Fruit fly (Drosophila melanogaster): ENCODE measurements around the gene Met.

The Met gene

DNA sequence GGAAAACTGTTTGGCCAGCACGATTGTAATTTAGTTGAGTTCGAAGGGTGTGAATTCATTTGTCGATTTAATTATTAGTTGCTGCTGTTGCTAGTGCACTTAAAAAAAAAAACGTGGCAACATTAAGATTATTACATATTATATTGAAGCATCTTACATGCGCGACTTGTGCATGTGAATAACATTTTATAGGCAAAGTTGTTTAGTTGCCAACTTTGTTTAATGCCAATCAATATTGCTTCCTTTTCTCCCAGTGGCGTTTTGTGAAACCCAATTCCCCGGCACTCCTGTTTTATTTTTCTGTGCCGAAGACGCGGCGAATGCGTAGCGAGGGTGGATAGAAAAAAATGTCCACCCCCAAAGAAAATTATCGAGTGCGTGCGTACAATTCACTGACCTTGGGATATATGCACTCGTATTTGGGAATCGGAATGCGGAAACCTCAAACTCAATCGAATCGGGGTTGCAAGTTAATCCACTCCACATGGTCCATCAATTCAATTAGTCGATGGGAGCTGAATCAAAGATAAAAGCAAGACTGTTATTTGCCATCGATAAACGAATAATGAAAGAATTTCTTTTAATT is 13.2 kb downstream of the Met start (continued):
- TF ChIP-seq sisA (GFP tag; IDR thresholded peaks at IDR 0.05) (peak; percentile 62), sob (GFP tag; IDR thresholded peaks at IDR 0.05) (peak; percentile 57; the same call in 1 of the 2 replicates), pnt (GFP tag; optimal IDR thresholded peaks at IDR 0.05) (no peak), ems (GFP tag; optimal IDR thresholded peaks at IDR 0.05) (peak; percentile 39), dmrt99B (tag; optimal IDR thresholded peaks at IDR 0.05) (peak; percentile 63), otp (GFP tag; IDR thresholded peaks at IDR 0.05) (peak; percentile 70; the same call in 2 of the 3 replicates), CG12942 (GFP tag; optimal IDR thresholded peaks at IDR 0.05) (peak; percentile 5), CG11247 (GFP tag; IDR thresholded peaks at IDR 0.05) (peak; percentile 32; the same call in 1 of the 2 replicates), maf-S (GFP tag; optimal IDR thresholded peaks at IDR 0.05) (peak; percentile 31), CG32532 (GFP tag; IDR thresholded peaks at IDR 0.05) (peak; percentile 34; the same call in 1 of the 2 replicates), gfzf (GFP tag; optimal IDR thresholded peaks at IDR 0.05) (no peak), sc (optimal IDR thresholded peaks at IDR 0.05) (no peak), sc (GFP tag; optimal IDR thresholded peaks at IDR 0.05) (peak; percentile 52), Asciz (GFP tag; optimal IDR thresholded peaks at IDR 0.05) (peak; percentile 45), CG15011 (GFP tag; optimal IDR thresholded peaks at IDR 0.05) (no peak), btn (GFP tag; optimal IDR thresholded peaks at IDR 0.05) (peak; percentile 7), eve (GFP tag; optimal IDR thresholded peaks at IDR 0.05) (peak in 1 of 2 experiments; percentile 80), Fer2 (tag; optimal IDR thresholded peaks at IDR 0.05) (no peak), CG4707 (GFP tag; optimal IDR thresholded peaks at IDR 0.05) (peak; percentile 4), CG2116 (GFP tag; optimal IDR thresholded peaks at IDR 0.05) (no peak), CG10543 (GFP tag; optimal IDR thresholded peaks at IDR 0.05) (no peak), CG6854 (GFP tag; optimal IDR thresholded peaks at IDR 0.05) (no peak), cwo (GFP tag; optimal IDR thresholded peaks at IDR 0.05) (no peak), insv (GFP tag; optimal IDR thresholded peaks at IDR 0.05) (no peak), Atf6 (GFP tag; IDR thresholded peaks at IDR 0.05) (peak; percentile 36; the same call in 1 of the 2 replicates), shn (GFP tag; optimal IDR thresholded peaks at IDR 0.05) (no peak), CG16815 (GFP tag; optimal IDR thresholded peaks at IDR 0.05) (peak; percentile 47), schlank (tag; optimal IDR thresholded peaks at IDR 0.05) (no peak), ken (GFP tag; IDR thresholded peaks at IDR 0.05) (peak; percentile 61; the same call in 1 of the 3 replicates), sr (GFP tag; IDR thresholded peaks at IDR 0.05) (no peak), CG18764 (GFP tag; optimal IDR thresholded peaks at IDR 0.05) (peak; percentile 3), Lpt (GFP tag; optimal IDR thresholded peaks at IDR 0.05) (no peak), Med (GFP tag) (peak; percentile 83), ham (GFP tag; IDR thresholded peaks at IDR 0.05) (no peak), CG12391 (tag; optimal IDR thresholded peaks at IDR 0.05) (peak; percentile 75), CG9609 (GFP tag; optimal IDR thresholded peaks at IDR 0.05) (no peak), gsb (GFP tag; IDR thresholded peaks at IDR 0.05) (no peak), CG42726 (GFP tag; IDR thresholded peaks at IDR 0.05; ENCODE audit: partially characterized antibody) (no peak), CG3838 (GFP tag; optimal IDR thresholded peaks at IDR 0.05) (no peak), CG3163 (GFP tag; optimal IDR thresholded peaks at IDR 0.05) (no peak), fru (optimal IDR thresholded peaks at IDR 0.05) (no peak), CG8281 (tag; optimal IDR thresholded peaks at IDR 0.05) (no peak), CG7745 (tag; optimal IDR thresholded peaks at IDR 0.05) (no peak), CG17361 (GFP tag; IDR thresholded peaks at IDR 0.05) (peak; percentile 70), CG10209 (GFP tag; optimal IDR thresholded peaks at IDR 0.05) (peak; percentile 46), CG10979 (tag; optimal IDR thresholded peaks at IDR 0.05) (peak; percentile 81), CG3407 (GFP tag; optimal IDR thresholded peaks at IDR 0.05) (peak; percentile 47), bab2 (GFP tag; optimal IDR thresholded peaks at IDR 0.05) (peak; percentile 46), kah (GFP tag; optimal IDR thresholded peaks at IDR 0.05) (no peak), Eip74EF (GFP tag; optimal IDR thresholded peaks at IDR 0.05) (peak in 1 of 2 experiments; percentile 1)
